Worm (Caenorhabditis elegans): ENCODE measurements around the gene srx-131.

The srx-131 gene

DNA sequence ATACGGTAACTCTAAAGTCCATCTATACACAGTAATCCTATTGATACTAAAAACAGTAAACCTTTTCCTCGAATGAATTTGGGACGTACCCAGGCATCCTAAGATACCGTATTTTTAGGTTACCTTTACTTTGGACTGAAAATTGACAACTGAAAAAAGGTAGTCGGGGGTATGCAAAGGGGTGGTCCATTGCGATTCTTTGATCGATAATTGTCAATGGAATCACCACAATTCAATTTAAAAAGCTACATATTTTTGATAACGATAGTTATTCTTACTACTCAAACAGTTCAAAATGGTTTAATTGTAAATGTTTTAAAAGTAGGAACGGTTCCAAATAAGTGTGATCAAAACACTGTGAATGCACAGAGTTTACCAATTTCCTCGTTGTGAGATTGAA lies 11.3 kb upstream of the srx-131 start, which contains the start of gene srx-129:
Gene srx-129, plus strand, starts transcription at position 301 of the 400 bp plus-strand sequence.
- TF ChIP-seq unc-62 (GFP tag; optimal IDR thresholded peaks at IDR 0.05), result no peak
- no peak for TF ChIP-seq nhr-28 (tag; optimal IDR thresholded peaks at IDR 0.05)
- no peak for TF ChIP-seq nhr-2 (tag; optimal IDR thresholded peaks at IDR 0.05)
- no peak for TF ChIP-seq mab-5 (tag; optimal IDR thresholded peaks at IDR 0.05)
- TF ChIP-seq flh-1 (GFP tag; optimal IDR thresholded peaks at IDR 0.05), result no peak
- TF ChIP-seq hlh-1 (tag; optimal IDR thresholded peaks at IDR 0.05), result no peak
- no peak for TF ChIP-seq sptf-1 (tag; optimal IDR thresholded peaks at IDR 0.05)
- TF ChIP-seq mls-2 (tag; optimal IDR thresholded peaks at IDR 0.05), result no peak

DNA sequence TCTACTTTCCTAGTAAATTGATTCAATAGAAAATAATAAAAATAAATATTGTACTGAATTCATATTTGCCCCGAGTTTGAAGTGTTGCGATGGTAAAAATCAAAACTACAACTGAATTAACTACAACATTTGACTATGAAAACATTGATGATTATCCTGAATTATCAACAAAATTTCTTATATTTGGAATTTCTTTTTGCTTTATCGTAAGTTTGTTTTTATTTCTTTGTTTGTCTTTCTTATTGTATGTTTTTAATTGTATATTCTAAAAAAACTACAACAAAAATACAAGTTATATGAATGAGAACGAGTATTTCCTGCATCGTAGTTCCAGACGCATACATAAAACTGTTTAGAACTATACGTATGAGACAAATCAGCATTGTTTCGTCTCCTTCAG lies 8.1 kb upstream of the srx-131 start, which contains the start of gene srx-128:
Gene srx-128, plus strand, starts transcription at position 301 of the 400 bp plus-strand sequence.
- TF ChIP-seq ceh-83 (GFP tag; optimal IDR thresholded peaks at IDR 0.05) (no peak), unc-120 (tag; optimal IDR thresholded peaks at IDR 0.05; ENCODE audit: poor library complexity, severe bottlenecking) (no peak), nhr-28 (tag; optimal IDR thresholded peaks at IDR 0.05) (no peak), elt-3 (tag; optimal IDR thresholded peaks at IDR 0.05) (no peak), ceh-39 (tag; optimal IDR thresholded peaks at IDR 0.05) (no peak), lsy-2 (tag; optimal IDR thresholded peaks at IDR 0.05) (no peak), M03D4.4 (tag; optimal IDR thresholded peaks at IDR 0.05) (no peak), mab-5 (tag; optimal IDR thresholded peaks at IDR 0.05) (no peak), nhr-12 (tag; optimal IDR thresholded peaks at IDR 0.05) (no peak), lin-32 (GFP tag; optimal IDR thresholded peaks at IDR 0.05) (no peak), bed-3 (GFP tag; optimal IDR thresholded peaks at IDR 0.05) (no peak), blmp-1 (tag; optimal IDR thresholded peaks at IDR 0.05) (no peak), cnd-1 (tag; optimal IDR thresholded peaks at IDR 0.05) (no peak), snpc-4 (tag; optimal IDR thresholded peaks at IDR 0.05) (no peak), ceh-43 (GFP tag; optimal IDR thresholded peaks at IDR 0.05) (no peak), lin-13 (tag; optimal IDR thresholded peaks at IDR 0.05) (no peak), nhr-76 (tag; optimal IDR thresholded peaks at IDR 0.05) (no peak)

DNA sequence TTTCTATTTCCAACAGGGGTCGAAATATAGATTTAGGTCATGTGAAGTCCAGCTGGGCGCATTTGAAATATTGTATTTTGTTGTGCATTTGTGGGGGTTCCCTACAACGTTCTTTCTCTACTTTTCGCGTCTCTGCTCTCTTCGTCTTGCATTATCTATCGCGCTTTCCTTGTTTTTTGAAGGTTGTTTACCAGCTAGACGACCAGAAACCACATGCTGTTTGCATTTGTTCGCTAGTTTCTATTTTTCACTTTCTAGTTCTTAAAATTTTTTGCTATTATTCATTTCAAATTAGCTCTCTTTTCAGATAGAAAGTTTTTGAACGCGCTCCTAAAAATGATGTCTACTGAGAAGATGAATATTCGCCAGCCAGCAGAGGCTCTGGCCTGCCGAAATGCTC lies 5.8 kb upstream of the srx-131 start, which contains the start of gene F55B12.10:
Gene F55B12.10, plus strand, starts transcription at position 301 of the 400 bp plus-strand sequence.
- TF ChIP-seq lin-32 (GFP tag; optimal IDR thresholded peaks at IDR 0.05) (no peak), tbx-8 (GFP tag; optimal IDR thresholded peaks at IDR 0.05) (no peak), nhr-12 (tag; optimal IDR thresholded peaks at IDR 0.05) (no peak), lin-13 (tag; optimal IDR thresholded peaks at IDR 0.05) (no peak), blmp-1 (tag; optimal IDR thresholded peaks at IDR 0.05) (no peak), nhr-237 (tag; optimal IDR thresholded peaks at IDR 0.05) (no peak), hlh-1 (tag; optimal IDR thresholded peaks at IDR 0.05) (no peak), nhr-76 (tag; optimal IDR thresholded peaks at IDR 0.05) (no peak), ceh-43 (GFP tag; optimal IDR thresholded peaks at IDR 0.05) (no peak), lsy-2 (tag; optimal IDR thresholded peaks at IDR 0.05) (no peak), ztf-11 (tag; optimal IDR thresholded peaks at IDR 0.05) (no peak), snpc-4 (tag; optimal IDR thresholded peaks at IDR 0.05) (no peak), elt-1 (tag; optimal IDR thresholded peaks at IDR 0.05; ENCODE audit: borderline replicate concordance, insufficient read depth) (no peak), unc-120 (tag; optimal IDR thresholded peaks at IDR 0.05; ENCODE audit: poor library complexity, severe bottlenecking) (no peak)

DNA sequence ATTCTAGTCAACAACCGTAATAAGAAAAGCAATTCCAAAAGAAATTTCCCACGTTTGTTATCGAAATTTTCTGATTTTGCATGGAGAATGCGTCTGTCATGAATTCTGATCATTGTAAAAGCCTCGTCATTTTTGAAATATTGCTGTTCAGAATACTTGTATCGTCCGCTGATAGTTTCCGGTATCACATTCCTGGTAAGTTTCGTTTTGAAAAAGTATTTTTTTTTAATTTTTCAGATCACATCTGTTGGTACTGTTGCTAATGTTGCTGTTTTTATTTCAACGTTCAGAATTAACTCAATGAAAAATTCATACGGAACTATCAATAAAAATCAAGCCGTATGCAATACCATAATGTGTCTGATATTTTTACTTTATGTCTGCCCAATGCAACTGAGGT lies 4.3 kb upstream of the srx-131 start, which contains the start of gene srx-17:
Gene srx-17, plus strand, starts transcription at position 301 of the 400 bp plus-strand sequence.
- no peak for TF ChIP-seq ham-2 (GFP tag; optimal IDR thresholded peaks at IDR 0.05)
- TF ChIP-seq sem-2 (GFP tag; optimal IDR thresholded peaks at IDR 0.05), result no peak
- TF ChIP-seq mab-5 (tag; optimal IDR thresholded peaks at IDR 0.05), result no peak
- TF ChIP-seq nhr-2 (tag; optimal IDR thresholded peaks at IDR 0.05), result no peak
- no peak for TF ChIP-seq cnd-1 (tag; optimal IDR thresholded peaks at IDR 0.05)
- no peak for TF ChIP-seq lsy-2 (tag; optimal IDR thresholded peaks at IDR 0.05)
- TF ChIP-seq bed-3 (GFP tag; optimal IDR thresholded peaks at IDR 0.05), result no peak

DNA sequence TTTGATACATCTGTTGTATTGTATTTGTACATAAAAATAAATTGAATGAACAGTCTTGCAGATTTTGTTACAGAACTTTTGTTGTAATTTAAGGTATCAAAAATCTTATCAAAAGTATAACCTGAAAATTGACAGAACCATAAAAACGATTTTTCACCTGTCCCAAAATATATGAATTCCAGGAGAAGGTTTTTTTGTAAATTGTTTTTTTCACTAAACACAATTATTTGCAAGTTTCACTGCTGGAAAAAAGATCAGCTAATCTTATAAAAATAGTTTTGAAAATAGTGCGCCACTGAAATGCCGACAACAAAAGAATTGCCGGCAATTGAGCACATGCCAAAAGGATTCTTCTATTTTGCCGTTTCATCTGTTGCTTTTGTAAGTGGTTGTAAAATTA lies 2.1 kb upstream of the srx-131 start, which contains the start of gene srx-130:
Gene srx-130, plus strand, starts transcription at position 301 of the 400 bp plus-strand sequence.
- TF ChIP-seq tbx-8 (GFP tag; optimal IDR thresholded peaks at IDR 0.05) (no peak), sptf-1 (tag; optimal IDR thresholded peaks at IDR 0.05) (no peak), blmp-1 (tag; optimal IDR thresholded peaks at IDR 0.05) (no peak), unc-39 (tag; optimal IDR thresholded peaks at IDR 0.05) (no peak), flh-1 (GFP tag; optimal IDR thresholded peaks at IDR 0.05) (no peak), elt-3 (tag; optimal IDR thresholded peaks at IDR 0.05) (no peak), ces-1 (GFP tag; optimal IDR thresholded peaks at IDR 0.05) (no peak), mls-2 (tag; optimal IDR thresholded peaks at IDR 0.05) (no peak)
